Worm (Caenorhabditis elegans): ENCODE measurements around the gene srx-5.

The srx-5 gene

DNA sequence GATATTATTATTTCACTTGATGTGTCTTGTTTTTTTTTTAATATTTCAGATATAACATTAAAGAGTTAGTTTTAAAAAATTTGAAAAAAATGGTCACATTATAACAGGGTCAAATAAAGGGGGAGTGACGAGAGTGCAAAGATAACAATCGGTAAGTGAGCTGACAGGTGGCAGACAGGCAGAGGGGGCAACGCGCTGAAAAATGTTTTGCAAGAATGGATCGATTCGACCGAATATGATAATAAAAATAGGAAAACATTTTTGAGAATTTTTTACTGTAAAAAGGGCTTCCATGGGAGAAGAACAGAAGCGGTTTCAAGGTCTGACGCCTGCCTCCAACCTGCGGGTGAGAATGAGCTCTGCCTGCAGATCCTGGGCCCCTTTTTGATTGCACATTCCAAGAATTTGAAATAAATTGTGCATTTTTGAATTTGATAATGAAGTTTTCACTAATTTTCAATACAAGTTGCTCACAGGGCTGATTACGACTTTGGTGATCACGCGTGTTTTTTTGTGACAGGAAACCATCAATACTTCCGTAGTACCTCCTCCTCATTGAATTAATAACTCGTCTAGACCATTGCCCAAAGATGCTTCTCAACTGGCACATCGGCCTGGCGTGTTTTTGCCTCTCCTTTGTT is at the start of gene srx-5, which contains the start of gene ugt-29:
Gene srx-5 (plus strand): TSS at position 591 of the 641 bp plus-strand sequence.
Gene ugt-29 (minus strand): TSS at position 101 of the 641 bp plus-strand sequence.
- TF ChIP-seq pes-1 (GFP tag; IDR thresholded peaks at IDR 0.05) (no peak), tbx-37 (GFP tag; conservative IDR thresholded peaks at IDR 0.05) (no peak), tra-4 (tag; optimal IDR thresholded peaks at IDR 0.05) (no peak), hnd-1 (tag; optimal IDR thresholded peaks at IDR 0.05) (no peak), flt-1 (GFP tag; IDR thresholded peaks at IDR 0.05) (no peak), sea-1 (GFP tag; conservative IDR thresholded peaks at IDR 0.05) (no peak), F13C5.2 (tag; optimal IDR thresholded peaks at IDR 0.05) (no peak), ceh-13 (GFP tag; optimal IDR thresholded peaks at IDR 0.05) (no peak), hmg-4 (GFP tag; optimal IDR thresholded peaks at IDR 0.05) (no peak), ama-1 (optimal IDR thresholded peaks at IDR 0.05) (no peak), hmbx-1 (tag; optimal IDR thresholded peaks at IDR 0.05) (no peak), tbx-11 (GFP tag; IDR thresholded peaks at IDR 0.05) (no peak), scrt-1 (GFP tag; IDR thresholded peaks at IDR 0.05) (no peak), ets-7 (tag; optimal IDR thresholded peaks at IDR 0.05) (no peak), B0310.2 (tag; optimal IDR thresholded peaks at IDR 0.05) (no peak)

ce11 chrV:652940-653339 is 46.9 kb upstream of the srx-5 start, which contains the start of gene srj-5:
TSS of gene srj-5 (minus strand) at chrV:653040.
- TF ChIP-seq aly-1 (tag; optimal IDR thresholded peaks at IDR 0.05) (no peak), ceh-13 (GFP tag; optimal IDR thresholded peaks at IDR 0.05) (no peak), pes-1 (GFP tag; IDR thresholded peaks at IDR 0.05) (no peak), hmbx-1 (tag; optimal IDR thresholded peaks at IDR 0.05) (no peak), B0310.2 (tag; optimal IDR thresholded peaks at IDR 0.05) (no peak), tra-4 (tag; optimal IDR thresholded peaks at IDR 0.05) (no peak), ama-1 (optimal IDR thresholded peaks at IDR 0.05) (no peak), tbx-37 (GFP tag; conservative IDR thresholded peaks at IDR 0.05) (no peak), hmg-4 (GFP tag; optimal IDR thresholded peaks at IDR 0.05) (no peak), hnd-1 (tag; optimal IDR thresholded peaks at IDR 0.05) (no peak), ets-7 (tag; optimal IDR thresholded peaks at IDR 0.05) (no peak), sea-1 (GFP tag; conservative IDR thresholded peaks at IDR 0.05) (no peak), ceh-36 (tag; optimal IDR thresholded peaks at IDR 0.05) (no peak), scrt-1 (GFP tag; IDR thresholded peaks at IDR 0.05) (no peak)

DNA sequence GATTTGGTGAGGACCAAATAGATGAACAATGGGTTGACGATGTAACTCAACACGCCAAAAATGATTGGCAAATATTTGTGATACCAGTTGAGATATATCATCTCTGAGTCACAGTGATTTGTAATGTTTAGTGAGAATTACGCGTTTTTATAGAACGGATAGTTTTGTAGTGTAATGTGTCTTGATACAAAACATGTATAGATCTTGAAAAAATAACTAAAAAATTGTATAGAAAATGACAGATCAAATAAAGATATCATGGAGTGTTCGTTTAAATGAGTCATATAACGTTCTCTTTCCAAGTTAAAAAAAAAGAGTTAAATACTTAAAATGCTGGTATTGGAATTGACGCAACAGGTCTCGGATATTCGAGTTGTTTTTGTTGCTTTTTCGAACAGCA is 45.5 kb upstream of the srx-5 start, which contains the start of gene srj-6:
Gene srj-6 (minus strand): TSS at position 101 of the 400 bp plus-strand sequence.
- TF ChIP-seq tbx-37 (GFP tag; conservative IDR thresholded peaks at IDR 0.05) (no peak), tra-4 (tag; optimal IDR thresholded peaks at IDR 0.05) (no peak)

DNA sequence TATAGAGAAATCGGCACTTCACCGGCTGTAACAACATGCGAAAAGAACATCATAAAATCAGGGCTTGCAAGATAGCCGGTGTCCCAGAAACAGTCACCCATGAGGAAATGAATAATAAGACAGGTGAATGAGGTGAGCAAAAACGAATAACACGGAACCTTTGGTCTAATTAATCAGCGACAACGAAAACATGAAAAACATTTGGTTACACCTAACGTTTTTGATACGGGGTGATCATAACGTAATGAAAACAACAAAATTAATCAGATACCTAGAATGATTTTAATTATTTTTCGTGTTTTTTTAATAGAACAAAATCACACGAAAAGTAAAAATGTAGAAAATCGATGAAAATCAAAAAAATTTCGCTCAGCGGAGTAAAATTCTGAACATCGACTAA is 44.1 kb upstream of the srx-5 start, which contains the start of gene srh-245:
Gene srh-245 (minus strand): TSS at position 101 of the 400 bp plus-strand sequence.
- no peak for TF ChIP-seq hmbx-1 (tag; optimal IDR thresholded peaks at IDR 0.05)
- no peak for TF ChIP-seq sea-1 (GFP tag; conservative IDR thresholded peaks at IDR 0.05)
- TF ChIP-seq ceh-13 (GFP tag; optimal IDR thresholded peaks at IDR 0.05), result no peak
- TF ChIP-seq F13C5.2 (tag; optimal IDR thresholded peaks at IDR 0.05), result no peak
- TF ChIP-seq tbx-11 (GFP tag; IDR thresholded peaks at IDR 0.05), result no peak
- no peak for TF ChIP-seq pes-1 (GFP tag; IDR thresholded peaks at IDR 0.05)
- TF ChIP-seq ets-7 (tag; optimal IDR thresholded peaks at IDR 0.05), result no peak
- TF ChIP-seq tbx-37 (GFP tag; conservative IDR thresholded peaks at IDR 0.05), result no peak
- TF ChIP-seq hmg-4 (GFP tag; optimal IDR thresholded peaks at IDR 0.05), result no peak
- TF ChIP-seq tra-4 (tag; optimal IDR thresholded peaks at IDR 0.05), result no peak
- no peak for TF ChIP-seq ama-1 (optimal IDR thresholded peaks at IDR 0.05)
- TF ChIP-seq ceh-36 (tag; optimal IDR thresholded peaks at IDR 0.05), result no peak
- no peak for TF ChIP-seq scrt-1 (GFP tag; IDR thresholded peaks at IDR 0.05)

DNA sequence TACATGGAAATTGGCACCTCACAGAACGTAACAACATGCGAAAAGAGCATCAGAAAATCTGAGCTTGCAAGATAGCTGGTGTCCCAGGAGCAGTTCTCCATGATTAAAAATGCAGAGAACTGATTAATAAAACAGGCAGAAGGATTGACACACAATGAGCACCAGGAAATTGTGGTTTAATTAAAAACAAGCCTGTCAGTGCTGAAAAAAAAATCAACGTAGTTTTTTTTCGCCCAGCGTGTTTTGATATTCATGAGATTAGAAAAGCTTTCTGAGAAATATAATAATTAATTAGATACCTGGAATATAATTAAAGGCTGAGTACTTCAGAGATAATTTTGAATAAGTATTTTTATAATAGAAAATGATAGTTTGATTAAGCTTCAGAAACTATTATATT is 42.2 kb upstream of the srx-5 start, which contains the start of gene srh-246:
Gene srh-246 (minus strand): TSS at position 101 of the 400 bp plus-strand sequence.
- TF ChIP-seq sea-1 (GFP tag; conservative IDR thresholded peaks at IDR 0.05) (no peak), tbx-11 (GFP tag; IDR thresholded peaks at IDR 0.05) (no peak), ceh-36 (tag; optimal IDR thresholded peaks at IDR 0.05) (no peak), flt-1 (GFP tag; IDR thresholded peaks at IDR 0.05) (no peak), hnd-1 (tag; optimal IDR thresholded peaks at IDR 0.05) (no peak), tra-4 (tag; optimal IDR thresholded peaks at IDR 0.05) (no peak), F13C5.2 (tag; optimal IDR thresholded peaks at IDR 0.05) (no peak), tbx-37 (GFP tag; conservative IDR thresholded peaks at IDR 0.05) (no peak), ets-7 (tag; optimal IDR thresholded peaks at IDR 0.05) (no peak), aly-1 (tag; optimal IDR thresholded peaks at IDR 0.05) (no peak), B0310.2 (tag; optimal IDR thresholded peaks at IDR 0.05) (no peak), ceh-13 (GFP tag; optimal IDR thresholded peaks at IDR 0.05) (no peak), scrt-1 (GFP tag; IDR thresholded peaks at IDR 0.05) (no peak), pes-1 (GFP tag; IDR thresholded peaks at IDR 0.05) (no peak), hmbx-1 (tag; optimal IDR thresholded peaks at IDR 0.05) (no peak), ama-1 (optimal IDR thresholded peaks at IDR 0.05) (no peak), hmg-4 (GFP tag; optimal IDR thresholded peaks at IDR 0.05) (no peak)

- TF ChIP-seq tbx-11 (GFP tag; IDR thresholded peaks at IDR 0.05), result peak; percentile 45; the same call in 1 of the 2 replicates
- peak; percentile 75 for TF ChIP-seq tbx-37 (GFP tag; conservative IDR thresholded peaks at IDR 0.05)
Measured at ce11 chrV:658140-658539, 41.7 kb upstream of the srx-5 start.

ce11 chrV:660210-660609 is 39.7 kb upstream of the srx-5 start, which contains the start of gene F31F4.17:
TSS of gene F31F4.17 (minus strand) at chrV:660310.
- TF ChIP-seq scrt-1 (GFP tag; IDR thresholded peaks at IDR 0.05), result no peak
- TF ChIP-seq aly-1 (tag; optimal IDR thresholded peaks at IDR 0.05), result no peak
- no peak for TF ChIP-seq tra-4 (tag; optimal IDR thresholded peaks at IDR 0.05)
- no peak for TF ChIP-seq tbx-37 (GFP tag; conservative IDR thresholded peaks at IDR 0.05)
- TF ChIP-seq hmg-4 (GFP tag; optimal IDR thresholded peaks at IDR 0.05), result no peak
- no peak for TF ChIP-seq ets-7 (tag; optimal IDR thresholded peaks at IDR 0.05)
- no peak for TF ChIP-seq tbx-11 (GFP tag; IDR thresholded peaks at IDR 0.05)

Measured in whole organism, early embryonic.